Worm (Caenorhabditis elegans): ENCODE data around the gene F46G10.2.

F46G10.2 gene

ce11 chrX:13325039-13325438 lies 2.3 kb downstream of the F46G10.2 start:
- no peak for TF ChIP-seq fkh-4 (tag; optimal IDR thresholded peaks at IDR 0.05; ENCODE audit: borderline replicate concordance)
- TF ChIP-seq blmp-1 (tag; optimal IDR thresholded peaks at IDR 0.05): peak; percentile 56
- TF ChIP-seq ces-1 (GFP tag; optimal IDR thresholded peaks at IDR 0.05): no peak
- no peak for TF ChIP-seq mep-1 (tag; optimal IDR thresholded peaks at IDR 0.05)
- no peak for TF ChIP-seq grh-1 (GFP tag; IDR thresholded peaks at IDR 0.05)
- peak; percentile 1 for TF ChIP-seq nhr-71 (tag; optimal IDR thresholded peaks at IDR 0.05)
- TF ChIP-seq elt-2 (tag; optimal IDR thresholded peaks at IDR 0.05): no peak
- no peak for TF ChIP-seq ama-1 (optimal IDR thresholded peaks at IDR 0.05)
- TF ChIP-seq dpl-1 (GFP tag; optimal IDR thresholded peaks at IDR 0.05): no peak

ce11 chrX:13328034-13328433 lies 5.3 kb downstream of the F46G10.2 start, which contains the start of gene sir-2.2:
Gene sir-2.2 (plus strand): TSS chrX:13328067.
- TF ChIP-seq sup-37 (GFP tag; optimal IDR thresholded peaks at IDR 0.05): no peak
- TF ChIP-seq nhr-85 (tag): peak; percentile 58
- TF ChIP-seq lin-14 (GFP tag; optimal IDR thresholded peaks at IDR 0.05): peak; percentile 21
- peak in 1 of 2 experiments; percentile 28 for TF ChIP-seq lin-35 (GFP tag; optimal IDR thresholded peaks at IDR 0.05)
- no peak for TF ChIP-seq snu-23 (GFP tag; optimal IDR thresholded peaks at IDR 0.05)
- peak; percentile 40 for TF ChIP-seq nhr-71 (tag; optimal IDR thresholded peaks at IDR 0.05)
- TF ChIP-seq blmp-1 (tag; optimal IDR thresholded peaks at IDR 0.05): peak; percentile 9
- peak; percentile 57 for TF ChIP-seq elt-2 (tag; optimal IDR thresholded peaks at IDR 0.05)
- TF ChIP-seq isw-1 (GFP tag; IDR thresholded peaks at IDR 0.05): no peak
- TF ChIP-seq nhr-20 (tag; optimal IDR thresholded peaks at IDR 0.05): peak; percentile 51
- TF ChIP-seq nhr-90 (tag; optimal IDR thresholded peaks at IDR 0.05; ENCODE audit: poor library complexity): peak; percentile 32
- TF ChIP-seq ces-1 (GFP tag; optimal IDR thresholded peaks at IDR 0.05): no peak

- TF ChIP-seq lin-35 (GFP tag; optimal IDR thresholded peaks at IDR 0.05) (peak; percentile 65 to 83), irx-1 (tag; optimal IDR thresholded peaks at IDR 0.05) (peak; percentile 56), xbp-1 (tag; optimal IDR thresholded peaks at IDR 0.05) (peak; percentile 76), alr-1 (tag; optimal IDR thresholded peaks at IDR 0.05; ENCODE audit: borderline replicate concordance) (no peak), fos-1 (tag; optimal IDR thresholded peaks at IDR 0.05) (peak; percentile 94), sox-4 (tag; optimal IDR thresholded peaks at IDR 0.05) (no peak), swsn-7 (tag; optimal IDR thresholded peaks at IDR 0.05) (peak; percentile 74), aly-2 (tag; optimal IDR thresholded peaks at IDR 0.05) (no peak), lin-15B (tag; optimal IDR thresholded peaks at IDR 0.05) (peak; percentile 57), nhr-47 (tag; optimal IDR thresholded peaks at IDR 0.05) (peak; percentile 75), tbx-2 (tag; optimal IDR thresholded peaks at IDR 0.05) (peak; percentile 83), nhr-19 (GFP tag; conservative IDR thresholded peaks at IDR 0.05) (peak; percentile 89), zag-1 (tag; optimal IDR thresholded peaks at IDR 0.05) (no peak), ztf-4 (tag; optimal IDR thresholded peaks at IDR 0.05) (peak; percentile 79), isw-1 (GFP tag; IDR thresholded peaks at IDR 0.05) (peak; percentile 14; the same call in 1 of the 2 replicates), hpl-2 (GFP tag; optimal IDR thresholded peaks at IDR 0.05) (no peak), lsy-2 (tag; optimal IDR thresholded peaks at IDR 0.05) (peak; percentile 73 to 89), efl-3 (GFP tag; optimal IDR thresholded peaks at IDR 0.05) (no peak), unc-98 (GFP tag; IDR thresholded peaks at IDR 0.05) (0 out of 2 replicates have a peak, but pooled peaks have one; percentile 4), mdl-1 (tag; optimal IDR thresholded peaks at IDR 0.05) (peak in 1 of 2 experiments; percentile 94), pqm-1 (tag; optimal IDR thresholded peaks at IDR 0.05) (no peak), nhr-12 (tag; optimal IDR thresholded peaks at IDR 0.05) (no peak), rnt-1 (tag; optimal IDR thresholded peaks at IDR 0.05) (peak; percentile 89), nhr-20 (tag; optimal IDR thresholded peaks at IDR 0.05) (peak; percentile 93), jun-1 (tag; optimal IDR thresholded peaks at IDR 0.05) (peak; percentile 74), lin-13 (GFP tag; optimal IDR thresholded peaks at IDR 0.05) (peak; percentile 78), lin-39 (tag; optimal IDR thresholded peaks at IDR 0.05) (peak; percentile 96), snu-23 (GFP tag; optimal IDR thresholded peaks at IDR 0.05) (peak; percentile 94), efl-1 (optimal IDR thresholded peaks at IDR 0.05) (peak; percentile 58 to 67), efl-1 (GFP tag; optimal IDR thresholded peaks at IDR 0.05 in 1 of 2) (peak; percentile 49 to 73), fkh-4 (tag; optimal IDR thresholded peaks at IDR 0.05; ENCODE audit: borderline replicate concordance) (no peak), egl-27 (tag; optimal IDR thresholded peaks at IDR 0.05) (peak; percentile 52 to 60), fkh-10 (GFP tag; optimal IDR thresholded peaks at IDR 0.05) (no peak), lin-14 (GFP tag; optimal IDR thresholded peaks at IDR 0.05) (peak; percentile 96), skn-1 (tag; optimal IDR thresholded peaks at IDR 0.05) (peak; percentile 92), mep-1 (tag; optimal IDR thresholded peaks at IDR 0.05) (peak; percentile 92), nhr-85 (tag) (peak; percentile 88), nhr-77 (tag; optimal IDR thresholded peaks at IDR 0.05) (peak; percentile 65), unc-130 (tag; optimal IDR thresholded peaks at IDR 0.05) (peak; percentile 92)
Measured at ce11 chrX:13328868-13329267, 6.1 kb downstream of the F46G10.2 start.

All from whole organism, L1 larva.